Fruit fly (Drosophila melanogaster): ENCODE measurements around the gene CG43376.

The CG43376 gene

dm6 chr2L:13783264-13784154 lies 9.7 kb downstream of the CG43376 start, which contains the start of gene Eato:
Eato (plus strand) TSS chr2L:13784084.
- TF ChIP-seq h (optimal IDR thresholded peaks at IDR 0.05) (no peak), Sin3A (optimal IDR thresholded peaks at IDR 0.05) (no peak), Myc (optimal IDR thresholded peaks at IDR 0.05) (no peak), ttk (optimal IDR thresholded peaks at IDR 0.05) (no peak), psq (optimal IDR thresholded peaks at IDR 0.05) (no peak), insv (optimal IDR thresholded peaks at IDR 0.05) (no peak)

dm6 chr2L:13784155-13784681 lies 10.4 kb downstream of the CG43376 start, which contains the start of gene CG16890:
CG16890 (minus strand) TSS chr2L:13784338.
- TF ChIP-seq Myc (optimal IDR thresholded peaks at IDR 0.05) (no peak), Sin3A (optimal IDR thresholded peaks at IDR 0.05) (no peak), insv (optimal IDR thresholded peaks at IDR 0.05) (no peak), ttk (optimal IDR thresholded peaks at IDR 0.05) (no peak), h (optimal IDR thresholded peaks at IDR 0.05) (no peak), psq (optimal IDR thresholded peaks at IDR 0.05) (no peak)

dm6 chr2L:13790715-13791114 lies 16.9 kb downstream of the CG43376 start, which contains the start of gene CG16863:
CG16863 (plus strand) TSS chr2L:13790959.
- TF ChIP-seq insv (optimal IDR thresholded peaks at IDR 0.05) (no peak), h (optimal IDR thresholded peaks at IDR 0.05) (no peak)

dm6 chr2L:13793405-13793804 lies 19.6 kb downstream of the CG43376 start, which contains the start of gene Sec71:
Sec71 (plus strand) TSS chr2L:13793521.
- no peak for TF ChIP-seq insv (optimal IDR thresholded peaks at IDR 0.05)
- TF ChIP-seq Sin3A (optimal IDR thresholded peaks at IDR 0.05), result no peak
- TF ChIP-seq Myc (optimal IDR thresholded peaks at IDR 0.05), result no peak
- no peak for TF ChIP-seq psq (optimal IDR thresholded peaks at IDR 0.05)
- TF ChIP-seq ttk (optimal IDR thresholded peaks at IDR 0.05), result no peak
- no peak for TF ChIP-seq h (optimal IDR thresholded peaks at IDR 0.05)

dm6 chr2L:13801166-13801565 lies 27.4 kb downstream of the CG43376 start:
- TF ChIP-seq ttk (optimal IDR thresholded peaks at IDR 0.05), result no peak
- no peak for TF ChIP-seq Sin3A (optimal IDR thresholded peaks at IDR 0.05)
- TF ChIP-seq psq (optimal IDR thresholded peaks at IDR 0.05), result no peak
- no peak for TF ChIP-seq Myc (optimal IDR thresholded peaks at IDR 0.05)
- TF ChIP-seq h (optimal IDR thresholded peaks at IDR 0.05), result no peak
- TF ChIP-seq insv (optimal IDR thresholded peaks at IDR 0.05), result no peak

- TF ChIP-seq Sin3A (optimal IDR thresholded peaks at IDR 0.05), result no peak
- TF ChIP-seq Myc (optimal IDR thresholded peaks at IDR 0.05), result no peak
- TF ChIP-seq insv (optimal IDR thresholded peaks at IDR 0.05), result no peak
- TF ChIP-seq ttk (optimal IDR thresholded peaks at IDR 0.05), result no peak
- TF ChIP-seq psq (optimal IDR thresholded peaks at IDR 0.05), result no peak
- TF ChIP-seq h (optimal IDR thresholded peaks at IDR 0.05), result no peak
These were observed 28.4 kb downstream of the CG43376 start for dm6 chr2L:13802075-13802639.

dm6 chr2L:13803032-13803661 lies 29.4 kb downstream of the CG43376 start, which contains the start of gene CAH1:
CAH1 (plus strand) TSS chr2L:13803626.
- TF ChIP-seq insv (optimal IDR thresholded peaks at IDR 0.05), result no peak
- no peak for TF ChIP-seq psq (optimal IDR thresholded peaks at IDR 0.05)
- no peak for TF ChIP-seq h (optimal IDR thresholded peaks at IDR 0.05)
- no peak for TF ChIP-seq Sin3A (optimal IDR thresholded peaks at IDR 0.05)
- no peak for TF ChIP-seq ttk (optimal IDR thresholded peaks at IDR 0.05)
- no peak for TF ChIP-seq Myc (optimal IDR thresholded peaks at IDR 0.05)

dm6 chr2L:13803805-13804560 lies 30.2 kb downstream of the CG43376 start:
- TF ChIP-seq insv (optimal IDR thresholded peaks at IDR 0.05) (no peak), Sin3A (optimal IDR thresholded peaks at IDR 0.05) (no peak), h (optimal IDR thresholded peaks at IDR 0.05) (no peak), ttk (optimal IDR thresholded peaks at IDR 0.05) (no peak)

dm6 chr2L:13804561-13805067 lies 30.8 kb downstream of the CG43376 start:
- TF ChIP-seq Myc (optimal IDR thresholded peaks at IDR 0.05), result no peak
- no peak for TF ChIP-seq h (optimal IDR thresholded peaks at IDR 0.05)
- TF ChIP-seq Sin3A (optimal IDR thresholded peaks at IDR 0.05), result no peak
- no peak for TF ChIP-seq ttk (optimal IDR thresholded peaks at IDR 0.05)
- TF ChIP-seq psq (optimal IDR thresholded peaks at IDR 0.05), result no peak
- no peak for TF ChIP-seq insv (optimal IDR thresholded peaks at IDR 0.05)

- no peak for TF ChIP-seq ttk (optimal IDR thresholded peaks at IDR 0.05)
- no peak for TF ChIP-seq psq (optimal IDR thresholded peaks at IDR 0.05)
- TF ChIP-seq insv (optimal IDR thresholded peaks at IDR 0.05), result no peak
- TF ChIP-seq Sin3A (optimal IDR thresholded peaks at IDR 0.05), result no peak
- no peak for TF ChIP-seq Myc (optimal IDR thresholded peaks at IDR 0.05)
- TF ChIP-seq h (optimal IDR thresholded peaks at IDR 0.05), result no peak
These were observed 31.4 kb downstream of the CG43376 start for dm6 chr2L:13805170-13805569.

dm6 chr2L:13807097-13807496 lies 33.3 kb downstream of the CG43376 start:
- TF ChIP-seq h (optimal IDR thresholded peaks at IDR 0.05) (no peak), insv (optimal IDR thresholded peaks at IDR 0.05) (no peak), psq (optimal IDR thresholded peaks at IDR 0.05) (no peak), ttk (optimal IDR thresholded peaks at IDR 0.05) (no peak), Sin3A (optimal IDR thresholded peaks at IDR 0.05) (no peak), Myc (optimal IDR thresholded peaks at IDR 0.05) (no peak)

All from Kc167 (cell line).